Fruit fly (Drosophila melanogaster) whole organism, embryonic: ENCODE data around the gene Gr98c.

Source experiments
- Atf3 ChIP-seq: fragments of 200-800 bp; sonication (Bioruptor generic); optimal IDR thresholded peaks from 3 replicates; lab custom pipeline; 2016; ENCODE audit warnings: missing biosample characterization, missing genetic modification characterization
- CG10431 ChIP-seq: fragments of 200-800 bp; sonication (Bioruptor generic); optimal IDR thresholded peaks from 3 replicates; lab custom pipeline; 2018; ENCODE audit warnings: missing biosample characterization, mild to moderate bottlenecking, missing genetic modification characterization
- CG10565 ChIP-seq: fragments of 200-800 bp; sonication (Bioruptor generic); optimal IDR thresholded peaks from 3 replicates; lab custom pipeline; 2016; ENCODE audit warnings: missing biosample characterization, mild to moderate bottlenecking, missing genetic modification characterization
- CG11398 ChIP-seq: fragments of 200-800 bp; sonication (Bioruptor generic); optimal IDR thresholded peaks from 2 replicates; lab custom pipeline; 2016; ENCODE audit warnings: missing biosample characterization, missing genetic modification characterization
- CG11456 ChIP-seq: fragments of 200-800 bp; sonication (Bioruptor generic); IDR thresholded peaks from 3 replicates; pipeline ENCODE4 v1.3.6; 2022; ENCODE audit warnings: missing biosample characterization, missing genetic modification characterization
- CG13775 ChIP-seq: fragments of 200-800 bp; sonication (Bioruptor generic); optimal IDR thresholded peaks from 3 replicates; lab custom pipeline; 2017; ENCODE audit warnings: missing biosample characterization, mild to moderate bottlenecking, missing genetic modification characterization
- CG14965 ChIP-seq: fragments of 200-800 bp; sonication (Bioruptor generic); optimal IDR thresholded peaks from 2 replicates; lab custom pipeline; 2016; ENCODE audit warnings: missing biosample characterization, missing genetic modification characterization, borderline replicate concordance
- CG18619 ChIP-seq: fragments of 200-800 bp; sonication (Bioruptor generic); optimal IDR thresholded peaks from 3 replicates; lab custom pipeline; 2017; ENCODE audit warnings: missing biosample characterization, mild to moderate bottlenecking, missing genetic modification characterization
- CG34376 ChIP-seq: fragments of 200-800 bp; sonication (Bioruptor generic); optimal IDR thresholded peaks from 2 replicates; lab custom pipeline; 2018; ENCODE audit warnings: missing biosample characterization, mild to moderate bottlenecking, missing genetic modification characterization
- CG7556 ChIP-seq: fragments of 200-800 bp; sonication (Bioruptor generic); optimal IDR thresholded peaks from 2 replicates; lab custom pipeline; 2017; ENCODE audit warnings: missing biosample characterization, mild to moderate bottlenecking, missing genetic modification characterization
- CG9609 ChIP-seq: fragments of 200-800 bp; sonication (Bioruptor generic); optimal IDR thresholded peaks from 3 replicates; lab custom pipeline; 2016; ENCODE audit warnings: missing biosample characterization, missing genetic modification characterization
- CG9727 ChIP-seq: fragments of 200-800 bp; sonication (Bioruptor generic); optimal IDR thresholded peaks from 3 replicates; lab custom pipeline; 2017; ENCODE audit warnings: missing biosample characterization, mild to moderate bottlenecking, missing genetic modification characterization
- Chrac-16 ChIP-seq: fragments of 200-800 bp; sonication (Bioruptor generic); optimal IDR thresholded peaks from 3 replicates; lab custom pipeline; 2016; ENCODE audit warnings: missing biosample characterization, missing genetic modification characterization
- Dref ChIP-seq: fragments of 200-800 bp; sonication (Bioruptor generic); IDR thresholded peaks from 2 replicates; pipeline ENCODE4 v1.3.6; 2022; ENCODE audit warnings: missing biosample characterization, missing genetic modification characterization
- Ets65A ChIP-seq: fragments of 200-800 bp; sonication (Bioruptor generic); peaks from one replicate; lab custom pipeline; 2016; ENCODE audit warnings: missing biosample characterization, missing genetic modification characterization
- HLH3B ChIP-seq: fragments of 200-800 bp; sonication (Bioruptor generic); IDR thresholded peaks from 2 replicates; pipeline ENCODE4 v1.3.6; 2022; ENCODE audit warnings: missing biosample characterization, missing genetic modification characterization
- Hr39 ChIP-seq: fragments of >200 bp; optimal IDR thresholded peaks from 2 replicates; lab custom pipeline; 2017
- Hr51 ChIP-seq, 2 experiments: fragments of 200-800 bp; sonication (Bioruptor generic); optimal IDR thresholded peaks; 2 replicates in 1 of 2; 3 replicates in 1 of 2; lab custom pipeline; 2016 to 2018; ENCODE audit warnings: missing biosample characterization in 2 of 2, missing genetic modification characterization in 2 of 2, mild to moderate bottlenecking in 1 of 2, moderate library complexity in 1 of 2
- Hsf ChIP-seq: fragments of 200-800 bp; sonication (Bioruptor generic); optimal IDR thresholded peaks from 3 replicates; lab custom pipeline; 2016; ENCODE audit warnings: missing biosample characterization, missing genetic modification characterization
- Jarid2 ChIP-seq: fragments of 200-800 bp; sonication (Bioruptor generic); optimal IDR thresholded peaks from 3 replicates; lab custom pipeline; 2017; ENCODE audit warnings: mild to moderate bottlenecking, missing biosample characterization, missing genetic modification reagents, missing genetic modification characterization
- MBD-R2 ChIP-seq: fragments of 200-800 bp; sonication (Bioruptor generic); IDR thresholded peaks from 2 replicates; pipeline ENCODE4 v1.3.6; 2022; ENCODE audit warnings: missing biosample characterization, missing genetic modification characterization
- MTF-1 ChIP-seq: fragments of 200-800 bp; sonication (Bioruptor generic); optimal IDR thresholded peaks from 2 replicates; lab custom pipeline; 2018; ENCODE audit warnings: missing biosample characterization, mild to moderate bottlenecking, missing genetic modification characterization, borderline replicate concordance
- NFAT ChIP-seq: fragments of 200-800 bp; sonication (Bioruptor generic); IDR thresholded peaks from 2 replicates; pipeline ENCODE4 v1.3.6; 2022; ENCODE audit warnings: missing biosample characterization, missing genetic modification characterization
- Sin3A ChIP-seq: fragments of >200 bp; optimal IDR thresholded peaks from 2 replicates; lab custom pipeline; 2018
- Ssrp ChIP-seq: fragments of 200-800 bp; sonication (Bioruptor generic); optimal IDR thresholded peaks from 2 replicates; lab custom pipeline; 2018; ENCODE audit warnings: missing biosample characterization, mild to moderate bottlenecking, missing genetic modification characterization, moderate library complexity
- Taf1 ChIP-seq: fragments of 200-800 bp; sonication (Bioruptor generic); IDR thresholded peaks from 2 replicates; pipeline ENCODE4 v1.3.6; 2022; ENCODE audit warnings: missing biosample characterization, missing genetic modification characterization
- Vsx1 ChIP-seq: fragments of 200-800 bp; sonication (Bioruptor generic); optimal IDR thresholded peaks from 2 replicates; lab custom pipeline; 2017; ENCODE audit warnings: missing biosample characterization, mild to moderate bottlenecking, missing genetic modification characterization, missing genetic modification reagents
- az2 ChIP-seq: fragments of 200-800 bp; sonication (Bioruptor generic); optimal IDR thresholded peaks from 3 replicates; lab custom pipeline; 2016; ENCODE audit warnings: missing biosample characterization, missing genetic modification characterization
- bab2 ChIP-seq: fragments of 200-800 bp; sonication (Bioruptor generic); optimal IDR thresholded peaks from 2 replicates; lab custom pipeline; 2016; ENCODE audit warnings: missing biosample characterization, missing genetic modification characterization
- bowl ChIP-seq: fragments of 200-800 bp; sonication (Bioruptor generic); IDR thresholded peaks from 2 replicates; pipeline ENCODE4 v1.3.6; 2022; ENCODE audit warnings: missing biosample characterization, missing genetic modification characterization
- bsh ChIP-seq, 2 experiments: fragments of 200-800 bp; sonication (Bioruptor generic); optimal IDR thresholded peaks; 2 replicates each; lab custom pipeline; 2017 to 2018; ENCODE audit warnings: mild to moderate bottlenecking in 2 of 2, missing biosample characterization in 2 of 2, missing genetic modification characterization in 2 of 2, moderate library complexity in 1 of 2
- cg ChIP-seq: fragments of 200-800 bp; sonication (Bioruptor generic); optimal IDR thresholded peaks from 3 replicates; lab custom pipeline; 2019; ENCODE audit warnings: missing biosample characterization, mild to moderate bottlenecking, missing genetic modification characterization, moderate library complexity
- ci ChIP-seq: fragments of 200-800 bp; sonication (Bioruptor generic); IDR thresholded peaks from 3 replicates; pipeline ENCODE4 v1.3.6; 2022; ENCODE audit warnings: missing biosample characterization, missing genetic modification characterization
- dati ChIP-seq: fragments of 200-800 bp; sonication (Bioruptor generic); IDR thresholded peaks from 2 replicates; pipeline ENCODE4 v1.3.6; 2022; ENCODE audit warnings: missing biosample characterization, missing genetic modification characterization
- dpn ChIP-seq, 2 experiments: fragments of 200-800 bp; sonication (Bioruptor generic); optimal IDR thresholded peaks; 3 replicates each; lab custom pipeline; 2016; ENCODE audit warnings: missing biosample characterization in 2 of 2, missing genetic modification characterization in 2 of 2
- fd96Cb ChIP-seq: fragments of 200-800 bp; sonication (Bioruptor generic); optimal IDR thresholded peaks from 2 replicates; lab custom pipeline; 2018; ENCODE audit warnings: missing biosample characterization, mild to moderate bottlenecking, missing genetic modification characterization, moderate library complexity
- gce ChIP-seq: fragments of 200-800 bp; sonication (Bioruptor generic); IDR thresholded peaks from 3 replicates; pipeline ENCODE4 v1.3.6; 2022; ENCODE audit warnings: missing biosample characterization, missing genetic modification characterization
- gcm ChIP-seq: fragments of 200-800 bp; sonication (Bioruptor generic); optimal IDR thresholded peaks from 2 replicates; lab custom pipeline; 2019; ENCODE audit warnings: missing biosample characterization, mild to moderate bottlenecking, missing genetic modification characterization, moderate library complexity
- hb ChIP-seq: fragments of 200-800 bp; sonication (Bioruptor generic); IDR thresholded peaks from 3 replicates; pipeline ENCODE4 v1.3.6; 2022; ENCODE audit warnings: missing biosample characterization, missing genetic modification characterization; ENCODE audit not compliant: partially characterized antibody
- lola ChIP-seq, 3 experiments: fragments of >200 bp in 2 of 3; fragments of 200-800 bp in 1 of 3; sonication (Bioruptor generic) in 1 of 3; optimal IDR thresholded peaks; 2 replicates each; lab custom pipeline; 2017 to 2019; ENCODE audit warnings: missing biosample characterization in 3 of 3, missing genetic modification characterization in 3 of 3, mild to moderate bottlenecking in 1 of 3, moderate library complexity in 1 of 3
- nerfin-2 ChIP-seq: fragments of 200-800 bp; sonication (Bioruptor generic); IDR thresholded peaks from 2 replicates; pipeline ENCODE4 v1.3.6; 2022; ENCODE audit warnings: missing biosample characterization, missing genetic modification characterization; ENCODE audit not compliant: partially characterized antibody
- psq ChIP-seq: fragments of 200-800 bp; sonication (Bioruptor generic); optimal IDR thresholded peaks from 2 replicates; lab custom pipeline; 2017; ENCODE audit warnings: missing biosample characterization, missing genetic modification characterization
- salm ChIP-seq: fragments of 200-800 bp; sonication (Bioruptor generic); optimal IDR thresholded peaks from 2 replicates; lab custom pipeline; 2018; ENCODE audit warnings: missing biosample characterization, mild to moderate bottlenecking, missing genetic modification characterization
- sc ChIP-seq, 3 experiments: fragments of >200 bp in 2 of 3; fragments of 200-800 bp in 1 of 3; sonication (Bioruptor generic) in 1 of 3; optimal IDR thresholded peaks; 2 replicates in 2 of 3; 3 replicates in 1 of 3; lab custom pipeline; 2017; ENCODE audit warnings: mild to moderate bottlenecking in 1 of 3, missing biosample characterization in 1 of 3, missing genetic modification characterization in 1 of 3, missing genetic modification reagents in 1 of 3
- sens ChIP-seq: fragments of 200-800 bp; sonication (Bioruptor generic); peaks from one replicate; lab custom pipeline; 2016; ENCODE audit warnings: missing biosample characterization, missing genetic modification characterization
- ssp ChIP-seq: fragments of 200-800 bp; sonication (Bioruptor generic); IDR thresholded peaks from 2 replicates; pipeline ENCODE4 v1.3.6; 2022; ENCODE audit warnings: missing biosample characterization, missing genetic modification characterization
- tna ChIP-seq: fragments of 200-800 bp; sonication (Bioruptor generic); IDR thresholded peaks from 2 replicates; pipeline ENCODE4 v1.3.6; 2022; ENCODE audit warnings: missing biosample characterization, missing genetic modification characterization; ENCODE audit not compliant: partially characterized antibody
- unpg ChIP-seq: fragments of 200-800 bp; sonication (Bioruptor generic); optimal IDR thresholded peaks from 3 replicates; lab custom pipeline; 2018; ENCODE audit warnings: missing biosample characterization, mild to moderate bottlenecking, missing genetic modification characterization, moderate library complexity
- wdn ChIP-seq: fragments of 200-800 bp; sonication (Bioruptor generic); IDR thresholded peaks from 2 replicates; pipeline ENCODE4 v1.3.6; 2022; ENCODE audit warnings: missing biosample characterization, missing genetic modification characterization
- zfh2 ChIP-seq: fragments of 200-800 bp; sonication (Bioruptor generic); optimal IDR thresholded peaks from 2 replicates; lab custom pipeline; 2016; ENCODE audit warnings: missing biosample characterization, missing genetic modification characterization

The Gr98c gene

dm6 chr3R:27569706-27570105 is 25.5 kb downstream of the Gr98c start (continued):
- TF ChIP-seq MBD-R2 (GFP tag; lab: Robert Waterston, UW) (peak; percentile 79), psq (GFP tag; lab: Kevin White, UChicago) (peak; percentile 36), dati (GFP tag; lab: Robert Waterston, UW) (peak; percentile 73; the same call in 1 of the 2 replicates), CG9609 (peak; percentile 45), tna (GFP tag; lab: Robert Waterston, UW) (no peak), Sin3A (lab: Kevin White, UChicago) (no peak), cg (GFP tag; lab: Kevin White, UChicago) (peak; percentile 1), az2 (GFP tag; lab: Kevin White, UChicago) (peak; percentile 69), hb (no peak), HLH3B (GFP tag; lab: Robert Waterston, UW) (peak; percentile 92), Taf1 (GFP tag; lab: Robert Waterston, UW) (peak; percentile 88), ci (GFP tag; lab: Robert Waterston, UW) (peak; percentile 90), fd96Cb (tag; lab: Kevin White, UChicago) (peak; percentile 82), Chrac-16 (GFP tag; lab: Kevin White, UChicago) (peak; percentile 60), CG7556 (GFP tag; lab: Kevin White, UChicago) (peak; percentile 73), CG11456 (GFP tag; lab: Robert Waterston, UW) (peak; percentile 92), Vsx1 (GFP tag; lab: Kevin White, UChicago) (peak; percentile 26), Ets65A (GFP tag; lab: Kevin White, UChicago) (peak; percentile 99), CG10565 (peak; percentile 34), Hr51 (GFP tag; optimal IDR thresholded peaks at IDR 0.05; lab: Kevin White, UChicago) (peak in 1 of 2 experiments; percentile 62), NFAT (GFP tag; lab: Robert Waterston, UW) (peak; percentile 75), gcm (GFP tag; lab: Kevin White, UChicago) (no peak), unpg (peak; percentile 70), dpn (GFP tag; optimal IDR thresholded peaks at IDR 0.05; lab: Kevin White, UChicago) (peak; percentile 84 to 91), lola (GFP tag; optimal IDR thresholded peaks at IDR 0.05; lab: Kevin White, UChicago) (no peak), CG18619 (peak; percentile 62), gce (GFP tag; lab: Robert Waterston, UW) (peak; percentile 70; the same call in 1 of the 3 replicates), bsh (GFP tag; optimal IDR thresholded peaks at IDR 0.05; lab: Kevin White, UChicago) (peak; percentile 41 to 57), Dref (GFP tag; lab: Robert Waterston, UW) (no peak), CG11398 (GFP tag; lab: Kevin White, UChicago) (peak; percentile 55), zfh2 (GFP tag; lab: Kevin White, UChicago) (peak; percentile 81), wdn (GFP tag; lab: Robert Waterston, UW) (peak; percentile 69; the same call in 1 of the 2 replicates), bowl (peak; percentile 84), Hsf (GFP tag; lab: Kevin White, UChicago) (peak; percentile 56), sens (GFP tag; lab: Kevin White, UChicago) (peak; percentile 96), CG13775 (GFP tag; lab: Kevin White, UChicago) (peak; percentile 58), nerfin-2 (GFP tag; lab: Robert Waterston, UW) (no peak), CG9727 (peak; percentile 87), Ssrp (peak; percentile 56), bab2 (GFP tag; lab: Kevin White, UChicago) (peak; percentile 93), CG34376 (GFP tag; lab: Kevin White, UChicago) (peak; percentile 75), MTF-1 (GFP tag; lab: Kevin White, UChicago) (peak; percentile 75), salm (tag; lab: Kevin White, UChicago) (peak; percentile 25), Jarid2 (GFP tag; lab: Kevin White, UChicago) (no peak), sc (optimal IDR thresholded peaks at IDR 0.05; lab: Kevin White, UChicago) (no peak), sc (GFP tag; optimal IDR thresholded peaks at IDR 0.05; lab: Kevin White, UChicago) (no peak), ssp (GFP tag; lab: Robert Waterston, UW) (peak; percentile 76), Atf3 (GFP tag; lab: Kevin White, UChicago) (peak; percentile 42), Hr39 (lab: Kevin White, UChicago) (no peak), CG10431 (GFP tag; lab: Kevin White, UChicago) (no peak), CG14965 (GFP tag; lab: Kevin White, UChicago) (peak; percentile 67)
